Fruit fly (Drosophila melanogaster) whole organism, embryonic: Measurements from ENCODE around the gene CG15308.

ENCODE experiments used
- Bdp1 ChIP-seq: fragments of 200-800 bp; sonication (Bioruptor generic); optimal IDR thresholded peaks from 3 replicates; lab custom pipeline; 2016; ENCODE audit warnings: missing biosample characterization, missing genetic modification characterization
- Bgb ChIP-seq: fragments of 200-800 bp; sonication (Bioruptor generic); IDR thresholded peaks from 2 replicates; pipeline ENCODE4 v1.3.6; 2022; ENCODE audit warnings: missing biosample characterization, missing genetic modification characterization; ENCODE audit not compliant: partially characterized antibody
- BtbVII ChIP-seq: fragments of 200-800 bp; sonication (Bioruptor generic); optimal IDR thresholded peaks from 3 replicates; lab custom pipeline; 2017; ENCODE audit warnings: missing biosample characterization, mild to moderate bottlenecking, missing genetic modification characterization
- CG1024 ChIP-seq: fragments of 200-800 bp; sonication (Bioruptor generic); IDR thresholded peaks from 2 replicates; pipeline ENCODE4 v1.3.6; 2022; ENCODE audit warnings: missing biosample characterization, missing genetic modification characterization
- CG11085 ChIP-seq: fragments of 200-800 bp; sonication (Bioruptor generic); IDR thresholded peaks from 2 replicates; pipeline ENCODE4 v1.3.6; 2022; ENCODE audit warnings: missing biosample characterization, missing genetic modification characterization
- CG11398 ChIP-seq: fragments of 200-800 bp; sonication (Bioruptor generic); optimal IDR thresholded peaks from 2 replicates; lab custom pipeline; 2016; ENCODE audit warnings: missing biosample characterization, missing genetic modification characterization
- CG12744 ChIP-seq: fragments of 200-800 bp; sonication (Bioruptor generic); optimal IDR thresholded peaks from 2 replicates; lab custom pipeline; 2016; ENCODE audit warnings: missing biosample characterization, missing genetic modification characterization
- CG13424 ChIP-seq: fragments of 200-800 bp; sonication (Bioruptor generic); optimal IDR thresholded peaks from 2 replicates; lab custom pipeline; 2019; ENCODE audit warnings: missing biosample characterization, mild to moderate bottlenecking, missing genetic modification characterization, moderate library complexity
- CG17612 ChIP-seq: fragments of 200-800 bp; sonication (Bioruptor generic); IDR thresholded peaks from 2 replicates; pipeline ENCODE4 v1.3.6; 2022; ENCODE audit warnings: missing biosample characterization, missing genetic modification characterization
- CG18619 ChIP-seq: fragments of 200-800 bp; sonication (Bioruptor generic); optimal IDR thresholded peaks from 3 replicates; lab custom pipeline; 2017; ENCODE audit warnings: missing biosample characterization, mild to moderate bottlenecking, missing genetic modification characterization
- CG2129 ChIP-seq: fragments of 200-800 bp; sonication (Bioruptor generic); IDR thresholded peaks from 2 replicates; pipeline ENCODE4 v1.3.6; 2022; ENCODE audit warnings: missing biosample characterization, missing genetic modification characterization; ENCODE audit not compliant: partially characterized antibody
- CG3995 ChIP-seq: fragments of 200-800 bp; sonication (Bioruptor generic); optimal IDR thresholded peaks from 3 replicates; lab custom pipeline; 2016; ENCODE audit warnings: missing biosample characterization, missing genetic modification characterization
- CG6854 ChIP-seq: fragments of 200-800 bp; sonication (Bioruptor generic); optimal IDR thresholded peaks from 3 replicates; lab custom pipeline; 2017; ENCODE audit warnings: missing biosample characterization, mild to moderate bottlenecking, missing genetic modification characterization
- CG7271 ChIP-seq: fragments of 200-800 bp; sonication (Bioruptor generic); optimal IDR thresholded peaks from 2 replicates; lab custom pipeline; 2018; ENCODE audit warnings: missing biosample characterization, mild to moderate bottlenecking, missing genetic modification characterization, moderate library complexity
- CG7745 ChIP-seq: fragments of 200-800 bp; sonication (Bioruptor generic); optimal IDR thresholded peaks from 2 replicates; lab custom pipeline; 2018; ENCODE audit warnings: missing biosample characterization, mild to moderate bottlenecking, missing genetic modification characterization, moderate library complexity
- CG7786 ChIP-seq: fragments of 200-800 bp; sonication (Bioruptor generic); optimal IDR thresholded peaks from 2 replicates; lab custom pipeline; 2016; ENCODE audit warnings: missing biosample characterization, missing genetic modification characterization
- CG8944 ChIP-seq: fragments of 200-800 bp; sonication (Bioruptor generic); optimal IDR thresholded peaks from 3 replicates; lab custom pipeline; 2016; ENCODE audit warnings: missing biosample characterization, missing genetic modification characterization
- CG9215 ChIP-seq: fragments of 200-800 bp; sonication (Bioruptor generic); IDR thresholded peaks from 2 replicates; pipeline ENCODE4 v1.3.6; 2022; ENCODE audit warnings: missing biosample characterization, missing genetic modification characterization
- CG9876 ChIP-seq: fragments of 200-800 bp; sonication (Bioruptor generic); optimal IDR thresholded peaks from 2 replicates; lab custom pipeline; 2016; ENCODE audit warnings: missing biosample characterization, missing genetic modification characterization
- CTCF ChIP-seq: fragments of 200-800 bp; sonication (Bioruptor generic); optimal IDR thresholded peaks from 2 replicates; lab custom pipeline; 2017; ENCODE audit warnings: missing biosample characterization, mild to moderate bottlenecking, missing genetic modification characterization, moderate library complexity
- D ChIP-seq, 2 experiments: fragments of 200-800 bp in 1 of 2; fragments of >200 bp in 1 of 2; sonication (Bioruptor generic) in 1 of 2; optimal IDR thresholded peaks; 2 replicates in 1 of 2; 3 replicates in 1 of 2; lab custom pipeline; 2017; ENCODE audit warnings: mild to moderate bottlenecking in 1 of 2, missing biosample characterization in 1 of 2, missing genetic modification characterization in 1 of 2, missing genetic modification reagents in 1 of 2
- Ets97D ChIP-seq: fragments of 200-800 bp; sonication (Bioruptor generic); optimal IDR thresholded peaks from 3 replicates; lab custom pipeline; 2016; ENCODE audit warnings: missing biosample characterization, missing genetic modification characterization
- H15 ChIP-seq: fragments of 200-800 bp; sonication (Bioruptor generic); IDR thresholded peaks from 3 replicates; pipeline ENCODE4 v1.3.6; 2022; ENCODE audit warnings: missing biosample characterization, missing genetic modification characterization
- HHEX ChIP-seq: fragments of 200-800 bp; sonication (Bioruptor generic); optimal IDR thresholded peaks from 3 replicates; lab custom pipeline; 2017; ENCODE audit warnings: missing biosample characterization, mild to moderate bottlenecking, missing genetic modification characterization, missing genetic modification reagents
- Hmx ChIP-seq: fragments of 200-800 bp; sonication (Bioruptor generic); optimal IDR thresholded peaks from 2 replicates; lab custom pipeline; 2016; ENCODE audit warnings: missing biosample characterization, missing genetic modification characterization
- Hr78 ChIP-seq, 2 experiments: fragments of 200-800 bp in 1 of 2; fragments of >200 bp in 1 of 2; sonication (Bioruptor generic) in 1 of 2; optimal IDR thresholded peaks; 2 replicates each; lab custom pipeline; 2017 to 2019; ENCODE audit warnings: missing biosample characterization in 2 of 2, missing genetic modification characterization in 2 of 2, mild to moderate bottlenecking in 1 of 2, moderate library complexity in 1 of 2
- MTF-1 ChIP-seq: fragments of 200-800 bp; sonication (Bioruptor generic); optimal IDR thresholded peaks from 2 replicates; lab custom pipeline; 2018; ENCODE audit warnings: missing biosample characterization, mild to moderate bottlenecking, missing genetic modification characterization, borderline replicate concordance
- Meics ChIP-seq: fragments of 200-800 bp; sonication (Bioruptor generic); optimal IDR thresholded peaks from 2 replicates; lab custom pipeline; 2017; ENCODE audit warnings: missing biosample characterization, mild to moderate bottlenecking, missing genetic modification characterization
- NC2α ChIP-seq: fragments of 200-800 bp; sonication (Bioruptor generic); optimal IDR thresholded peaks from 2 replicates; lab custom pipeline; 2016; ENCODE audit warnings: missing biosample characterization, missing genetic modification characterization
- Rfx ChIP-seq: fragments of 200-800 bp; sonication (Bioruptor generic); IDR thresholded peaks from 2 replicates; pipeline ENCODE4 v1.3.6; 2022; ENCODE audit warnings: missing biosample characterization, missing genetic modification characterization
- Usf ChIP-seq: fragments of 200-800 bp; sonication (Bioruptor generic); optimal IDR thresholded peaks from 2 replicates; lab custom pipeline; 2017; ENCODE audit warnings: missing genotype, missing biosample characterization, missing genetic modification characterization
- Vsx1 ChIP-seq: fragments of 200-800 bp; sonication (Bioruptor generic); optimal IDR thresholded peaks from 2 replicates; lab custom pipeline; 2017; ENCODE audit warnings: missing biosample characterization, mild to moderate bottlenecking, missing genetic modification characterization, missing genetic modification reagents
- bab2 ChIP-seq: fragments of 200-800 bp; sonication (Bioruptor generic); optimal IDR thresholded peaks from 2 replicates; lab custom pipeline; 2016; ENCODE audit warnings: missing biosample characterization, missing genetic modification characterization
- da ChIP-seq: fragments of 200-800 bp; sonication (Bioruptor generic); optimal IDR thresholded peaks from 2 replicates; lab custom pipeline; 2016; ENCODE audit warnings: missing biosample characterization, missing genetic modification characterization
- dan ChIP-seq: fragments of 200-800 bp; sonication (Bioruptor generic); IDR thresholded peaks from 2 replicates; pipeline ENCODE4 v1.3.6; 2022; ENCODE audit warnings: missing biosample characterization, missing genetic modification characterization
- dimm ChIP-seq: fragments of 200-800 bp; sonication (Bioruptor generic); IDR thresholded peaks from 2 replicates; pipeline ENCODE4 v1.3.6; 2022; ENCODE audit warnings: missing biosample characterization, missing genetic modification characterization
- dm ChIP-seq: fragments of 200-800 bp; sonication (Bioruptor generic); optimal IDR thresholded peaks from 3 replicates; lab custom pipeline; 2016; ENCODE audit warnings: missing biosample characterization, missing genetic modification characterization
- fd96Cb ChIP-seq: fragments of 200-800 bp; sonication (Bioruptor generic); optimal IDR thresholded peaks from 2 replicates; lab custom pipeline; 2018; ENCODE audit warnings: missing biosample characterization, mild to moderate bottlenecking, missing genetic modification characterization, moderate library complexity
- grn ChIP-seq: fragments of 200-800 bp; sonication (Bioruptor generic); optimal IDR thresholded peaks from 3 replicates; lab custom pipeline; 2017; ENCODE audit warnings: missing biosample characterization, missing genetic modification characterization
- klu ChIP-seq: fragments of 200-800 bp; sonication (Bioruptor generic); IDR thresholded peaks from 2 replicates; pipeline ENCODE4 v1.3.6; 2022; ENCODE audit warnings: missing biosample characterization, missing genetic modification characterization
- lbe ChIP-seq: fragments of 200-800 bp; sonication (Bioruptor generic); optimal IDR thresholded peaks from 2 replicates; lab custom pipeline; 2016; ENCODE audit warnings: missing biosample characterization, mild to moderate bottlenecking, missing genetic modification characterization
- lola ChIP-seq, 3 experiments: fragments of >200 bp in 2 of 3; fragments of 200-800 bp in 1 of 3; sonication (Bioruptor generic) in 1 of 3; optimal IDR thresholded peaks; 2 replicates each; lab custom pipeline; 2017 to 2019; ENCODE audit warnings: missing biosample characterization in 3 of 3, missing genetic modification characterization in 3 of 3, mild to moderate bottlenecking in 1 of 3, moderate library complexity in 1 of 3
- pb ChIP-seq: fragments of 200-800 bp; sonication (Bioruptor generic); optimal IDR thresholded peaks from 3 replicates; lab custom pipeline; 2016; ENCODE audit warnings: missing biosample characterization, missing genetic modification characterization
- prd ChIP-seq, 3 experiments: fragments of >200 bp in 2 of 3; fragments of 200-800 bp in 1 of 3; sonication (Bioruptor generic) in 1 of 3; optimal IDR thresholded peaks in 2 of 3; IDR thresholded peaks in 1 of 3; 2 replicates in 2 of 3; 3 replicates in 1 of 3; pipeline versions ENCODE4 v1.3.6 to Lab custom; 2017 to 2022; ENCODE audit warnings: missing biosample characterization in 1 of 3, missing genetic modification characterization in 1 of 3
- pros ChIP-seq: fragments of 200-800 bp; sonication (Bioruptor generic); optimal IDR thresholded peaks from 3 replicates; lab custom pipeline; 2019; ENCODE audit warnings: missing biosample characterization, mild to moderate bottlenecking, missing genetic modification characterization, moderate library complexity
- sim ChIP-seq: fragments of 200-800 bp; sonication (Bioruptor generic); IDR thresholded peaks from 2 replicates; pipeline ENCODE4 v1.3.6; 2022; ENCODE audit warnings: missing biosample characterization, missing genetic modification characterization
- tna ChIP-seq: fragments of 200-800 bp; sonication (Bioruptor generic); IDR thresholded peaks from 2 replicates; pipeline ENCODE4 v1.3.6; 2022; ENCODE audit warnings: missing biosample characterization, missing genetic modification characterization; ENCODE audit not compliant: partially characterized antibody
- ttk ChIP-seq: fragments of 200-800 bp; sonication (Bioruptor generic); IDR thresholded peaks from 2 replicates; pipeline ENCODE4 v2.1.2; 2022; ENCODE audit warnings: missing biosample characterization, missing genetic modification characterization
- wor ChIP-seq: fragments of 200-800 bp; sonication (Bioruptor generic); IDR thresholded peaks from 2 replicates; pipeline ENCODE4 v1.3.6; 2022; ENCODE audit warnings: missing biosample characterization, missing genetic modification characterization

The CG15308 gene

dm6 chrX:10184355-10185058 lies 34.4 kb downstream of the CG15308 start (continued):
- TF ChIP-seq H15 (0 out of 3 replicates have a peak, but pooled peaks have one; percentile 15), da (GFP tag; lab: Kevin White, UChicago) (no peak), CG7271 (tag; lab: Kevin White, UChicago) (no peak), tna (no peak), lola (GFP tag; optimal IDR thresholded peaks at IDR 0.05; lab: Kevin White, UChicago) (no peak), Rfx (peak; percentile 81), dm (GFP tag; lab: Kevin White, UChicago) (no peak), CG7745 (tag; lab: Kevin White, UChicago) (no peak), CG6854 (peak; percentile 32), CG7786 (GFP tag; lab: Kevin White, UChicago) (peak; percentile 19), pb (GFP tag; lab: Kevin White, UChicago) (no peak), D (optimal IDR thresholded peaks at IDR 0.05; lab: Kevin White, UChicago) (no peak), D (GFP tag; optimal IDR thresholded peaks at IDR 0.05; lab: Kevin White, UChicago) (peak; percentile 0), MTF-1 (no peak), Vsx1 (GFP tag; lab: Kevin White, UChicago) (no peak), lbe (no peak), BtbVII (GFP tag; lab: Kevin White, UChicago) (peak; percentile 64), CG8944 (GFP tag; lab: Kevin White, UChicago) (no peak), wor (GFP tag; lab: Robert Waterston, UW) (no peak), ttk (GFP tag; lab: Robert Waterston, UW) (peak; percentile 43; the same call in 1 of the 2 replicates), Bdp1 (GFP tag; lab: Kevin White, UChicago) (no peak), CG3995 (GFP tag; lab: Kevin White, UChicago) (no peak), fd96Cb (tag; lab: Kevin White, UChicago) (no peak), Hr78 (GFP tag; optimal IDR thresholded peaks at IDR 0.05; lab: Kevin White, UChicago) (no peak), CG18619 (GFP tag; lab: Kevin White, UChicago) (peak; percentile 41), CG12744 (GFP tag; lab: Kevin White, UChicago) (no peak), pros (no peak), HHEX (GFP tag; lab: Kevin White, UChicago) (no peak), Bgb (no peak), CG13424 (tag; lab: Kevin White, UChicago) (peak; percentile 42), CG11085 (GFP tag; lab: Robert Waterston, UW) (peak; percentile 69), dan (GFP tag; lab: Robert Waterston, UW) (no peak), Usf (GFP tag; lab: Kevin White, UChicago) (no peak), grn (GFP tag; lab: Kevin White, UChicago) (no peak), CTCF (GFP tag; lab: Kevin White, UChicago) (no peak), sim (GFP tag; lab: Robert Waterston, UW) (no peak), bab2 (GFP tag; lab: Kevin White, UChicago) (peak; percentile 57), Ets97D (GFP tag; lab: Kevin White, UChicago) (no peak), CG2129 (GFP tag; lab: Robert Waterston, UW) (no peak), CG9215 (peak; percentile 70), CG9876 (no peak), prd (optimal IDR thresholded peaks at IDR 0.05; lab: Kevin White, UChicago) (no peak), prd (GFP tag; IDR thresholded peaks at IDR 0.05; lab: Robert Waterston, UW) (peak; percentile 67), CG1024 (no peak), CG17612 (no peak), Meics (GFP tag; lab: Kevin White, UChicago) (peak; percentile 72), dimm (GFP tag; lab: Robert Waterston, UW) (no peak), klu (peak; percentile 56), CG11398 (GFP tag; lab: Kevin White, UChicago) (no peak), Hmx (GFP tag; lab: Kevin White, UChicago) (no peak), NC2α (GFP tag; lab: Kevin White, UChicago) (no peak)
